Worm (Caenorhabditis elegans) whole organism, L4/young adult: ENCODE measurements around the gene Y38E10A.22.
A peak's percentile ranks its signal among the peaks of the same experiment; 100 is the strongest.

Experiments used
- W03F9.2 ChIP-seq: fragments of 150-350 bp; optimal IDR thresholded peaks from 2 replicates; lab custom pipeline; 2014; ENCODE audit warnings: missing biosample characterization, missing genetic modification characterization
- dao-5 ChIP-seq: sonication (generic microtip); optimal IDR thresholded peaks from 2 replicates; lab custom pipeline; 2016; ENCODE audit warnings: missing genotype, missing genetic modification characterization, moderate library complexity, missing compliant biosample characterization
- him-1 ChIP-seq: sonication (generic microtip); optimal IDR thresholded peaks from 2 replicates; lab custom pipeline; 2016; ENCODE audit warnings: missing genotype, missing genetic modification reagents, missing genetic modification characterization, missing compliant biosample characterization

DNA sequence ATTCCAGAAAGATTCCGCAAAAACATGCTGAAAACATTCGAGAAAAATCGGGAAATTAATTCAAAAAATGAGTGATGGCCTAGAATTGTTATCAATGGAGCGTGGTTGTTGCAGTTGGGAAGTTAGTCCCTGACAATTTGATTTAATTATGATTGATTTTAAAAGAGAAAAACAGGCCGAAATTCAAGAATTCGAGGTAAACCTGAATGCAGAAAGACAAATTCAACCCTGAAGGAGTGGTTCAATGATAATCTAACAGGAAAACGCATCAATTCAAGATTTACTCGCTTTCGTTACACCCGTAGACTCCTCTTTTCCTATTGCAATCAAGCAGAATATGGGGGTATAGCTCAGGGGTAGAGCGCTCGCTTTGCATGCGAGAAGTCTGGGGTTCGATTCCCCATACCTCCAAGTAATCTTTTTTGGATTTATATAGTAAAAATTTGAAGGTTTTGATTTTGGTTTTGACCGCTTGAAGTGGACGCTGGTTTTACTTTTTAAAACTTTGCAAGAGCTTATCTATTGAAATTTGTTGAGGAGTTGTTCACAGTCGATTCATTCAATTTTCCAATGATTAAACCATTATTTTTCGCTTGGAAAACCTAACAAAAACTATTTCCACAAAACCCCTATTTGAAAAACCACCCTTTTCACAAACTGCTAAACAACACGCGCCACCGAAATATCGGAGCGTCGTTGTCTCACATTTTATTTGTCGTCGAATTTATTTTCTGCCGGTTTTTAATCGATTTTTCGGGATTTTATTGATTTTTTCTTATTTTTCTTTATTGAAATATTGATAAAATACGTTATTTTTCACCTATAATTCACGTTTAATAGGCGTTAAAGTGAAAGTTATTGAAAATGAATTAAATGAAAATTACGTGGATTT is 611 bp upstream of the Y38E10A.22 start:
- TF ChIP-seq him-1 (tag; lab: Kevin White, UChicago) (no peak), W03F9.2 (tag; lab: Kevin White, UChicago) (peak; percentile 84), dao-5 (tag; lab: Kevin White, UChicago) (no peak)
